Worm (Caenorhabditis elegans) whole organism, L4/young adult: ENCODE results near the gene Y97E10B.1.

Experiments used
- dao-5 ChIP-seq: sonication (generic microtip); optimal IDR thresholded peaks from 2 replicates; lab custom pipeline; 2016; ENCODE audit warnings: missing genotype, missing genetic modification characterization, moderate library complexity, missing compliant biosample characterization
- him-1 ChIP-seq: sonication (generic microtip); optimal IDR thresholded peaks from 2 replicates; lab custom pipeline; 2016; ENCODE audit warnings: missing genotype, missing genetic modification reagents, missing genetic modification characterization, missing compliant biosample characterization

ce11 chrV:7954552-7954951, 10.9 kb downstream of the Y97E10B.1 start, which contains the start of gene F26D11.13:
- TF ChIP-seq dao-5 (no peak), him-1 (no peak)
